Fruit fly (Drosophila melanogaster): ENCODE measurements around the gene GC1.

The GC1 gene

DNA sequence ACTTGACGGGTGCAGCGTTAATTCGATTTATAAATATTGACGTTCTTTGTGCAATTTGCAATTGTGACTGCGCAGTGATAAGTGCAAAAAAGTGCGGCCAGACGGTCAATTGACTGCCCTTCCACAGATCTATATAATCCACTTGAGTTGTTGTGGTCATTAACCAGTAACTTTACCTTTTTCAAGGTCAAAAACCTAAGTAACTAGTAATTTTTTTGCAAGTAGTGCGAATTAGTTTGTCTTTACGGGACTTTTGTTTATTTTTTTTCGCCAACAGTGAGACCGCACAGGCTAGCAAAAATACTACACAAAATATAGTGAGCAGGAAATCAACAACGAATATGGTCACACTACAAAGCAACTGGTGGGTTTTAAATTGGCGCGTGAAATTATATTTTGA is 7.1 kb downstream of the GC1 start, which contains the start of gene Tango9 (continued):
- TF ChIP-seq nerfin-2 (GFP tag; IDR thresholded peaks at IDR 0.05; ENCODE audit: partially characterized antibody) (no peak), unpg (GFP tag; optimal IDR thresholded peaks at IDR 0.05) (no peak), croc (GFP tag; conservative IDR thresholded peaks at IDR 0.05) (no peak), CG3407 (GFP tag; optimal IDR thresholded peaks at IDR 0.05) (no peak), CG17328 (GFP tag; IDR thresholded peaks at IDR 0.05) (no peak), CG3838 (GFP tag; optimal IDR thresholded peaks at IDR 0.05) (no peak), pb (GFP tag; optimal IDR thresholded peaks at IDR 0.05) (no peak), Usf (GFP tag; optimal IDR thresholded peaks at IDR 0.05) (no peak), pfk (GFP tag; optimal IDR thresholded peaks at IDR 0.05) (no peak), HHEX (GFP tag; optimal IDR thresholded peaks at IDR 0.05) (no peak), ase (GFP tag; IDR thresholded peaks at IDR 0.05) (no peak), az2 (GFP tag; optimal IDR thresholded peaks at IDR 0.05) (no peak), CG34422 (GFP tag; IDR thresholded peaks at IDR 0.05) (peak; percentile 25; the same call in 1 of the 3 replicates), sqz (GFP tag; optimal IDR thresholded peaks at IDR 0.05) (peak; percentile 41), jumu (GFP tag; optimal IDR thresholded peaks at IDR 0.05) (no peak), tio (GFP tag; optimal IDR thresholded peaks at IDR 0.05) (no peak), cato (GFP tag; optimal IDR thresholded peaks at IDR 0.05; ENCODE audit: borderline replicate concordance) (no peak), Mes4 (GFP tag; optimal IDR thresholded peaks at IDR 0.05) (no peak), gcm (GFP tag; optimal IDR thresholded peaks at IDR 0.05) (no peak), CG14667 (GFP tag; IDR thresholded peaks at IDR 0.05) (no peak), gcm2 (GFP tag; optimal IDR thresholded peaks at IDR 0.05) (no peak), kay (GFP tag; optimal IDR thresholded peaks at IDR 0.05) (no peak), CG32767 (GFP tag; IDR thresholded peaks at IDR 0.05) (no peak), CG33557 (GFP tag; optimal IDR thresholded peaks at IDR 0.05) (no peak), CG15601 (tag; optimal IDR thresholded peaks at IDR 0.05) (no peak), CG10147 (GFP tag; optimal IDR thresholded peaks at IDR 0.05) (no peak), nmo (GFP tag; optimal IDR thresholded peaks at IDR 0.05) (peak; percentile 25), Drgx (GFP tag; IDR thresholded peaks at IDR 0.05) (no peak), Optix (GFP tag; IDR thresholded peaks at IDR 0.05) (no peak), run (tag; optimal IDR thresholded peaks at IDR 0.05) (no peak), wor (GFP tag; IDR thresholded peaks at IDR 0.05) (no peak), Ada2b (GFP tag; IDR thresholded peaks at IDR 0.05) (no peak), CG15696 (tag; optimal IDR thresholded peaks at IDR 0.05) (no peak), klu (GFP tag; IDR thresholded peaks at IDR 0.05) (no peak), grn (GFP tag; optimal IDR thresholded peaks at IDR 0.05) (no peak), CG7987 (GFP tag; optimal IDR thresholded peaks at IDR 0.05) (no peak), sens-2 (GFP tag; IDR thresholded peaks at IDR 0.05) (no peak)

DNA sequence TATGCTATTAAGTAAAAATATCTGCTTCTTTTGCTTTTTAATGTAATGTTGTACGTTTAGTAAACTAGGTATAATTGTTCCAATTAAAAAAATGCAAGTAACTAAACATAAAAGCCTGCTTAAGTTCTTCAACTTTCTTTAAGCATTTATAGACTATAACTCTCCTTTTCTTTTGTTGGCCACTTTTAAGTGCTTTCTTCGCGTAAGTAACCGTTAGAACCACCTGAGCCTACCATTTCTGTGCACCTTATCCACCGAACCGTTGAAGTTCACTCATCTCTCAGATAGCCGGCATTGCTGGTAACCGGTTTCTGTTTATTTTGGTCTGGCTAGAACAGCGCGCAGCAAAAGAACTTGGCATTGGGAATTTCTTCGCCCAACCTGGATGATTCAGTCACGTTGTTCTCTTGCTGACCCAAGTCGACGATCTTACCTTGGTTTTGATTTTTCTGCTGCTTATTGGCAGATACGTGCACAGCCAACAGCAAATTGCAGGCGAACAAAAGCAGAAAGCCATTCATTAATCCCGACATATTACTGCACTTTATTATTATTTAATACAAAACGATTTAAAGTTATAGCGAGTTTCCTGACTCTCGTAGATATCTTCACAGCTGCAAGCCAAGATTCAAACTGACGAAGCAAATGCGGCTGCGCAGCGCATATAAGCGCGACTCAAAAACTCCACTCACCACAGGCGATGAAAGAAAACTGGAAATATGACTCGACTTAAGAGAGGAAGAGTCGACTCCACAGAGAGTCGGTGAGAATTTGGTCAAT is 9.2 kb downstream of the GC1 start, which contains the start of gene CG10005:
CG10005 (minus strand) TSS at position 642 of the 780 bp plus-strand sequence.
- TF ChIP-seq Trl (optimal IDR thresholded peaks at IDR 0.05) (peak; percentile 40 to 67), Trl (GFP tag; optimal IDR thresholded peaks at IDR 0.05) (no peak), Blimp-1 (GFP tag; optimal IDR thresholded peaks at IDR 0.05) (peak; percentile 90), CG11085 (GFP tag; IDR thresholded peaks at IDR 0.05) (0 out of 2 replicates have a peak, but pooled peaks have one; percentile 26), Jarid2 (GFP tag; optimal IDR thresholded peaks at IDR 0.05) (peak; percentile 77), CG2202 (tag; optimal IDR thresholded peaks at IDR 0.05) (peak; percentile 7), salm (tag; optimal IDR thresholded peaks at IDR 0.05) (no peak), pros (GFP tag; optimal IDR thresholded peaks at IDR 0.05) (peak; percentile 2), disco-r (GFP tag; optimal IDR thresholded peaks at IDR 0.05) (no peak), sens (GFP tag) (peak; percentile 62), CG31224 (GFP tag; IDR thresholded peaks at IDR 0.05) (0 out of 2 replicates have a peak, but pooled peaks have one; percentile 6), CG10959 (GFP tag; IDR thresholded peaks at IDR 0.05) (no peak), caup (GFP tag; optimal IDR thresholded peaks at IDR 0.05; ENCODE audit: severe bottlenecking) (no peak), z (GFP tag; IDR thresholded peaks at IDR 0.05) (peak; percentile 89), ftz-f1 (GFP tag; optimal IDR thresholded peaks at IDR 0.05) (no peak), CG3163 (GFP tag; optimal IDR thresholded peaks at IDR 0.05) (peak; percentile 90)
